Fruit fly (Drosophila melanogaster): Measurements from ENCODE around the gene CG43291.
A peak's percentile ranks its signal among the peaks of the same experiment; 100 is the strongest.

Gene CG43291

DNA sequence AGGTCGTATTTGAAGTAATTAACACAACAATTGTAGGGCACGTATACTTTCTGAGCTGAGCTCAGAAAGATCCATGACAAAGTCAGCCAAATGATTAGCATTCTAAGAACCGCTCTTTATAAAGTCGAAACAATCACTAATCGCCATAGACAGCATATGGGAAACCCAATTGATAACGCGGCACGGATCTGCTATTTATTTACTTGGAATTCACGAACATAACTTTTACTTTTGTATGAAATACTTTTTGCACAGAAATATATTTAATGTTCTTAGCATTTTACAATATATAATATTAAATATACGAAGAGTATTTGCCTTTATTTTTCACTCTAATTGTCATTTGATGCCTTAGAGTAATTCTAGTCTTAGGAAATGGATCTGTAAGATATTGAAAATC is at the start of gene CG43291:
CG43291 (minus strand) TSS at position 101 of the 400 bp plus-strand sequence.
- TF ChIP-seq CG17801 (GFP tag; optimal IDR thresholded peaks at IDR 0.05; ENCODE audit: partially characterized antibody) = no peak

DNA sequence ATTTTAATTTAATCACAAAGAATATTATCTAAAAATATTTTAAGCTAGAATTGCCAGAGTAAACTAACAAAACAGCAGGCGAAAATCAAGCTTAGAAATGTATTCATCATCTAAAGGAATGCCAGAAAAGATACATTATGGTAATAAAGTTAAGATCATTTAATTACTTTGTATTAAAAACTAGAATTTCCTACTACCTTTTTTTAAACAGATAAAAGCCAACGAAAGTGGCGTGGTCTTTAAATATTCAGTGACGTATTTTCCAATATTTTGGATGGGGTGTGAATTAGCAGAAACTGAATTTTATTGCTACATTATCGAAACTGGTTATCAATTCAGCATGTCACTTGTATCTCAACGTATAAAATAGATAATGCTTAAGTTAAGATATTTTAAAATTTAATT is 47.8 kb upstream of the CG43291 start:
- no peak for TF ChIP-seq CG17801 (GFP tag; optimal IDR thresholded peaks at IDR 0.05; ENCODE audit: partially characterized antibody)

DNA sequence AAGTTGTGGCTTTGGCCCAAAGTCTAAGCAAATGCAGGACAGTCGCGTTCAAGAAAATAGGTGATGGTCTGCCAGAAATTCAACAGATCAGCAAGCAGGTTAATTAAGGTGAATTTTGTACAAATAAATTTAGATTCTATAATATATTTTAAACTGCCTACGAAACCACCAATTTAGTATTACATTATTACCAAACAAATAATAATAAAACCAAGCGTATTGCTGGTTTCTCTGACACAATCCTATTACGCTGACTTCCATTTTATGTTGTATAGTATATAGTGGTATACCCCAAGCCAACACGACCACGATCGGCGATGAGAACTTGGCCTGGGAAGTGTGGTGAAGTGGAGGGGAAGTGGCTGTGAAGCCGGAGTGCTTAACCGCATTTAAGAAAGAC is 47.0 kb upstream of the CG43291 start:
- peak; percentile 69 for TF ChIP-seq CG17801 (GFP tag; optimal IDR thresholded peaks at IDR 0.05; ENCODE audit: partially characterized antibody)

DNA sequence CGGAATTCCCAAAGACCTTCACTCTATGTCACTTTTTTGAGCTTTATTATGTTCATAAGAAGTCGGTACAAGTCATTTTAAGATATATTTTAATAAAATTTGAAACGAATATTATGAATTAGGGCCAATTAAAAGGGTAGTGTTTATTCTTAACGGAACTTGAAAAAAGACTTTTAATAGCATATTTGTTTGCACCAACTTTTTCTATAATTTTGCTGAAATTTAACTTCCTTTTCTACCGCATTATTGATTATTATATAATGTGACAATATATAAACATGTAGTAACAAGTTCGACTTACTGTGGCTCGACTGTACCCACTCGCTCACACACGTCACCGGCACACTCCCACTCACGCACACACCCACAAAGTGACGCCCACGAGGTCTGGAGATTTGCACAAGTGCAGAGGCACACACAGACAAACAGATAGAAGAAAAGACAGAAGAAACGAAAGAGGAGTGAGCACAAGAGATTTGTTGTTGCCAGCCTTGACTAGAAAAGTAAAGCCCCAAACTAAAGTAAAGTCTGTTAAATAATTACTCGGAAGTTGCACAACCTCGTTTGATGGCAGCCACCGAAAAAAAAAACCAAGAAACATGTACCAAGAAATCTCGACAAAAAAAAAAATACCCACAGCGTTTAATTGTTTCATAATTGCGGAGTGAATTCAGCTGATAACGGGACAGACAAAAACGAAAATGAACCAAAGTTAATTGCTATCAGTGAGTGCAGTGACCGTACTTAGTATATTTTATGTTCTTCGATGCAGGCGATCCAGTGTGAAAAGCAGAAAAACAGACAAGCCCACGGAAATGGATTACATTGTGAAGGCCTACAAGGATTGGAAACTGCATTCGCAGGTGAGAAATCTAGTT is 45.7 kb upstream of the CG43291 start:
- peak; percentile 41 for TF ChIP-seq CG17801 (GFP tag; optimal IDR thresholded peaks at IDR 0.05; ENCODE audit: partially characterized antibody)

DNA sequence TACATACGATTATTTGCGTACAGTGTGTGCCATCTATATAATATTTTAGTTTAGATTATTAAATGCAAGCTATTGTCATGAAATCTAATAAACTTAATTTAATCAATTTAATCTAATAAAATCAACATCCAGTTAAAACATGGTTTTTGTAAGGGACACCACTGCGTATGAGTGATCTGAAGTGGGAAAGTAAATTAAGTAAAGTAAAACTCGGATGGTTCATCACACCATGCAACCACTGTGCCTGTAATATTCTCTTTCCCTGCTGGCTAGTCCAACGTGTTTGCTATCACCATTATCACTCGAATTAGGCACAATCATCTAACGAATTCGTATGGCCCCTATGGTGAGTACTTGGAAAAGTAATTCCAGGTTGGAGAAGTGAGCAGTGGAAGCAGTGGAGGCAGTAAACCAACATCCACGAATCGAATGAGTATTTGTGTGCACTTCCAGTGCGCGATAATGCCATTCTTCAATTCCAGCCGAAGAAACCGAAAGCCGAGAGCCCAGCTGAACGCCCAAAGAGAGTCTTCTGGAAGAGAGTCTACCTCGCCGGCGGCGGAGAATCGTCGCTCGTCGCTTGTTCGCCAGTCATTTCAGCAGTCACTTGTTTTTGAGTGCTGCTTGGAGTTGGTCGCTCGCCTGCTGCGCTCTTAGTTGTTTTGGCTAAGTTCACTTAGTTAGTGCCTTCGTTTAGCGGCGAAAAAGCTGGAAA is 44.3 kb upstream of the CG43291 start, which contains the start of gene red:
red (plus strand) TSS at position 403 of the 715 bp plus-strand sequence.
- peak; percentile 31 for TF ChIP-seq CG17801 (GFP tag; optimal IDR thresholded peaks at IDR 0.05; ENCODE audit: partially characterized antibody)

DNA sequence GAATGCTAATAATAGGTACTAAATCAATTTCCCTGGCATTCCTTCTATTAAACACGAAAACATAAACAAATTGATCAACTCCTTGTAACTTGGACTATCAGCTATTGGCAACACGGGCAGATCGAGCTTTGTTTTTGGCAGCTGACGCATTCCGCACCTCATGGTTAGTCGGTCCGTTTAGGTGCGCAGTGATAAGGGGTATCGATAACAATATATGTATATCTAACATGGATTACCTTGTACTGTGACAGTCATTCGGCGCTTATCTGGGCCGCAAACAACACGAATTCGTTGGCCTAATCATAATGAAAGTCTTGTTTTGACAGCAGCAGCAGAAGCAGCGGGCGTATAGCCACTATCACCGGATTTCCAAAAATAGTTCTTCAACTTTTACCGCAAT is 43.5 kb upstream of the CG43291 start:
- no peak for TF ChIP-seq CG17801 (GFP tag; optimal IDR thresholded peaks at IDR 0.05; ENCODE audit: partially characterized antibody)

DNA sequence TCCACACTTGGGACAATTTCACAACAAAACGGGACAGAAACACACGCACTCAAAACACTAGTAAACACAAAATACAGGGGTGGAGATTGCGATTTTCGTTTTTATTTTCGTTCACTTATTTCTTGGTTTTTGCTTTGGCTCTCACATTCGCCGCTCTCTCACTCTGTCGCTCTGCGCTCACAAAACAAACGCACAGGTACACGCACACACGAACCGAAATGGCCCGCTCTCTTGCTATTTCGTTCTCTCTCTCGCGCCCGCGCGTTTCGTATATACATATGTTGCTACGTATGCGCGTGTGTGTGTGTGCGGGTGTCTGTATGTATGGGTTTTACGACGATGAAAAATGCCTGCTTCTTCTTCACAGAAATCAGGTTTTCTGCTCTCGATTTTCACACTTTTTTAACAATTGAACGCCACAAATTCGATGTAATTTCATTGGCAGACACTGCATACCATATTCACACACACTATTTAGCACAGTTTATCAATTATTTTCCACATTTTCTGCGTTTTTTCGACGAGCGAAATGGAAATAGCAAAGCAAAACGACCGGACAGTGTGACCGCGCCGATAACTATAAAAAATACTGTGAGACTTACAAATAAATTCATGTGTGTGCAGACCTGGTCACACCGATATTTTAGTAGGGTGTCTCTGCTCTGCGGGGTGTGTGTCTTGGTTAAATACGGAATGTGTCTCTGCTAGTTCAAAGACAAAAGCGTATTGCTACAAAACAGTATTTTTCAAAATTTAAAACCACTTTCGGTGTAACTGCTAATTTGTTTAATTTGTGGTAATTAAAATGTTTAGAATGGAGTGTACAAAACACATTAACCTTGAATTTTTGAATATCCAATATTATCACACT is 42.1 kb upstream of the CG43291 start, which contains the start of gene trx:
trx (minus strand) TSS at position 584 of the 871 bp plus-strand sequence.
- TF ChIP-seq CG17801 (GFP tag; optimal IDR thresholded peaks at IDR 0.05; ENCODE audit: partially characterized antibody) = peak; percentile 39

DNA sequence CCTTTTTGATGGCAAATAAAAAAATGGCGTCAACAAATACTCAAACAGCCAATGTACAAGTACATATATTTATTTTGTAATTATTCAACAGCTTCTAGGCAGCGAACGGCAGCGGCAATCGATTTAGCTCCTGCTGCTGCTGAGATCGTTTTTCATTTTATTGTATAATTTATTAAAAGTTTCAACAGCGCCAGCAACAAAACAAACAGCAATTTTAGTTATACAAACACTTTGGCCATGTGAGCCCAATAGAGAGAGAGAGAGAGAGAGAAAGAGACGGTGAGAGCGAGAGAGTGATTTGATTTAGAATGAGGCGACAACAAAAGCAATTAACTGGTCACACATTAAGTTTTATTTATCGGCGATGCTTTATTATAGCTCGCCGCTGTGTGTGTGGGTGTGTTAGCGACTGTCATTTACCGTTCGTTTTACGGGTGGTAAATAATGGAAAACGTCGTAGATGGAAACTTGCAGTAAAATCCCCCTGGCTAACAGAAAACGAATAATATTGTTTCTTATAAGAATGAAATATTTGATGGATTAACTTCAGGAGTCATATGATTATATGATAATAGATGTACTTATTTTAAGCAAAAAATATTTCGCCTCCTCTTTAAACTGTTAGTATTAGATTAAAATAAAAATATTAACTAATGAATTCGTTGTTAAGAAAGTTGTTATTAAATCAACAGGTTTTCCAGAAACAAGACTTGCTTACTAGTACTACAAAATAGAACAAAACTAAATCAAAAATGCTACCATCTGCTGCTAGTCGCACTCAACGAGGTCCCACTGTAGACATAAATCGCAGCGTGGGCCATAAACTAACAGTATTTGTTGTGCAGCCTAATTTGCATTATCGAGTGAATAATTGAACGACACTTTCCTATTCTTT is 40.8 kb upstream of the CG43291 start:
- no peak for TF ChIP-seq CG17801 (GFP tag; optimal IDR thresholded peaks at IDR 0.05; ENCODE audit: partially characterized antibody)

DNA sequence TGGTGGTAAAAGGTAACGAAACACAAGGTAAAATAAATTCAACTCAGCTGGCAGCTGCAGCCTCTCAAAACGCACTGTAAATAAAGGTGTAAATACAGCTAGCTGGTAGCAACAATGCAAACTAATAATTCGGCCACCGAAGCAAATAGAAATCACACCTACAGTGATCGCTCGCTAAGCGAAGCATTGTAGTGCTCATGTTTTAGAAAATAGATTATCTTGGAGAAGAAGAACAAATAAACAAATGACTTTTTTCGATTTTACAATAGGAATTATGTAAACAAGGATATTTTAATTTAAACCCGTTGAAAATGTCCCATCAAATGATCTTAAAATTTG is 39.9 kb upstream of the CG43291 start:
- no peak for TF ChIP-seq CG17801 (GFP tag; optimal IDR thresholded peaks at IDR 0.05; ENCODE audit: partially characterized antibody)

DNA sequence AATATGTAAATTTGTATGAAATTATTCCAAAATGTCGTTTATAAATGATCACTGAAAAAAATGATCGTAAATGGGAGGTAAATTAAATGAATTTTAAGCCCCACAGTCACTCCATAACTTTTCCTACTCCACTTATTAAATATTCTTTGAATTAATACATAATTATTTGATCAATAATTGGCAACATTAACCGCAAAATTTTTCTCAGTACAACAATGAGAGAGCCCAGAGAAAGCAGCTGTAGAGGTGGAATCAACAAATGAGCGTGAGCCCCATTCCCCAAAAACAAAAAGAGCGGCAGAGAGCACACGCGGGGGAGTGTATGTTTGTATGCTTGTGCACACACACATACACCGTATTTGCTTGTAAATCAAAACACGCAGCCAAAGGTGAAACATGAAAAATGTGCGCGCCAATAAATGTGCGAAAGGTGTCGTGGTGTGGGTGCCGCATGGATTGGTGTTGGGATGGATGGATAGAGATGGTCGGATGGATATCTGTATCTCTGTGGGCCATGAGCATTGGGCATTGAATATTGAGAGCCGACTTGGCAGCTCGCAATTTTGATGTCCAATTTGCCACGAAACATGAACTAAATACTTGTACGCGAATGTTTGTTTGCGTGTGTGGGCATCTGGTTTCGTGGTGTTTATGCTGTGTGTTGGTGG is 39.4 kb upstream of the CG43291 start:
- TF ChIP-seq CG17801 (GFP tag; optimal IDR thresholded peaks at IDR 0.05; ENCODE audit: partially characterized antibody) = peak; percentile 91

DNA sequence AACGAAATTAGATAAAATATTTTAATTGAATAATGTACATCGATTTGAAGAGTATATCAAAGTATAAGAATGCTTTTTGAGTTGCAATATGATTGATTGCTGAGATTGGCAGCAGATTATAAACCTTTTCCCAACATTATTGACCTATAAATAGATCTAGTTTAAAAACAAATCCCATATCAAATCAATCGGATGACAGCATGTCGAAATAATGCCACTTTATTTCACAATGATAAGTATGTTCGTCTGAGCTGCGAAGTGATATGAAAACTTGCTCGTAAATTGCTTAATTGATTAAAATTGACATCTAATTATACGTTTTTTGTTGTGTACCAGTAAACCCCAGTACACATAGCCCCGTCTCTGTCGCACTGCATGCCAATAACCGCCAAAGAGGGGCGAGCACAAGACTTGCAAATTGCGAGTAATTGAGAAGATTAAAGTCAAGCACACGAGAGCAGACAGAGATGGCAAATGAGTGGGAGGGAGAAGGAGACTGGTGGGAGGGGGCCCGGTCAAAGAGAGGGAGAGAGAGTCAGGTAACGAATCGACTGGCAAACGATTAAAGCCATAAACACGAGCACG is 38.7 kb upstream of the CG43291 start:
- no peak for TF ChIP-seq CG17801 (GFP tag; optimal IDR thresholded peaks at IDR 0.05; ENCODE audit: partially characterized antibody)

DNA sequence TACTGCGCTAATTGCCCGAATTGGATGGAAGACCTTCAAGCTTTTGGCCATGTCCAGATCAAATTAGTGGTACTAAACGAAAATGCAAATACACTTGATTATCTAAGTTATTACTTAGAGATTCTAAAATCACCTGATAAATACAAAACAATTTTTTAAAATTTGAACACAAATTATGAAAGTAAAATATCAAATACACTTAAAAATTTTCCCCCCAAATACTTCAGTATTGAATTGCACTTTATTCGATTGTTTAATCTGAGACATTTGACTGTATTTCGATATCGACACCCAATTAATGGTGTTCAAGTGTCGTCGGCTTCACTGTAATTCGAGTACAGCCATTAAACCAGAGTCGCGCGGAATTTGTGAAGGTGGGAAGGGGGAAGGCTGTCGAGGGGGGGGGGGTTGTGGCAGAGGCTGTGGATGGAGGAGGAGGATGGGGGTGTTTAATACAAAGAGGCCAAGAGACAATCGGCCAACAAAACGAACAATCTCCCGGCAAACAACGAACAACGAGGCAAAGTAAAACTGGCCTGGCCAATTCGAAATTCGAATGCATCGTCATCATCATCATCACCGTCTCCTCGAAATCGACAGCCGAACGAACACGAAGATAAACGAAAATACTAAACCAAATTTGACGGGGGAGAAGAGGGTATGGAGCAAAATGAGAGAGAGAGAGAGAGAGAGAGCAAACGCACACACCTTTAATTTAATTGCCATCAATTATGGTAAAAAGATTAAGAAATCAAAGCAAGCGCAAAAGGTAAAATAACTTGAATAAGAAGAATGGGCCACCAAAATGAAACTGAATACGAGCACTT is 38.0 kb upstream of the CG43291 start:
- no peak for TF ChIP-seq CG17801 (GFP tag; optimal IDR thresholded peaks at IDR 0.05; ENCODE audit: partially characterized antibody)

Data from ovary, adult (tissue).